Worm (Caenorhabditis elegans): ENCODE results near the gene C50A2.3.
"Not testable (repeated sequence)": the region's sequence is repeated elsewhere in the genome, so short reads cannot be mapped to it uniquely, and the experiment has no call there.

Gene C50A2.3

DNA sequence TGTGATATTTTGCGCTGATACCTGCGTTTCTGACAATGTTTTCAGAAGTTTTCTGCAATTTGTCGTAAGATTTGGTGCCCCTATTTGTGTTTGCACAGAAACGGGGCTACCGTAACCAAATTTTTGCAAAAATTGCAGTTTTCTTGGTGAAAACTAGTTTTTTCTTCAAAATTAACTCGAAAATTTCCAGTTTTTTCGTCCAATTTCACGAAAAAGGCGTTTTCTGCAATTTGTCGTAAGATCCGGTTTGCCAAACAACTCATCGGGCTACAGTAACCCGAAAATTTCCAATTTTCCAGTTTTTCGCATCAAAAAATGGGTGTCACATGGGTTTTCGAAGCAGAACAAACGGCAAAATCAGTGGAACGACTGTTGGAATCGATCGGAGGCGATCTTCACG, 29.7 kb upstream of the C50A2.3 start, which contains the start of gene mdt-20:
mdt-20 (plus strand) TSS at position 301 of the 400 bp plus-strand sequence.
- TF ChIP-seq D2030.7 (GFP tag; IDR thresholded peaks at IDR 0.05); unc-130 (GFP tag; optimal IDR thresholded peaks at IDR 0.05); rec-8 (tag; optimal IDR thresholded peaks at IDR 0.05): not testable (repeated sequence)

DNA sequence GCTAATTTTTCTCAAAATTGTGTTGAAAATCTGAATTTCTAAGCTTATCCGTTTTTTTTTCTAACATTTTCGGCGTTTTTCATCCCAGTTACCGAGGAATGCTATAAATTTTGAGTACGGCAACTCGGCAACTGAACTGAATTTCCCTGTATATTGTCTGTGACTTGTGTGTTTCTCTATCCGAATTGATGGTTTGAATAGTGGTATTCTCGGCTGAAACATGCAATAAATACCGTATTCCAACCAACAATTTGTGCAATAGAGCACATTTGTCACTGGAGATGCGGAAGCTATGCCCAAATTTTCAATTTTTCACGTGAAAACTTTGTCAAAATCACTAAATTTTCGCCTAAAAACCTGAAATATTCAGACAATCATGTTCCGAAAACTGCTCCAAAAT, 24.5 kb upstream of the C50A2.3 start, which contains the start of gene rmif-2:
rmif-2 (plus strand) TSS at position 301 of the 400 bp plus-strand sequence.
- not testable (repeated sequence) for TF ChIP-seq cebp-2 (GFP tag; IDR thresholded peaks at IDR 0.05); him-1 (tag; optimal IDR thresholded peaks at IDR 0.05); unc-130 (GFP tag; optimal IDR thresholded peaks at IDR 0.05)

DNA sequence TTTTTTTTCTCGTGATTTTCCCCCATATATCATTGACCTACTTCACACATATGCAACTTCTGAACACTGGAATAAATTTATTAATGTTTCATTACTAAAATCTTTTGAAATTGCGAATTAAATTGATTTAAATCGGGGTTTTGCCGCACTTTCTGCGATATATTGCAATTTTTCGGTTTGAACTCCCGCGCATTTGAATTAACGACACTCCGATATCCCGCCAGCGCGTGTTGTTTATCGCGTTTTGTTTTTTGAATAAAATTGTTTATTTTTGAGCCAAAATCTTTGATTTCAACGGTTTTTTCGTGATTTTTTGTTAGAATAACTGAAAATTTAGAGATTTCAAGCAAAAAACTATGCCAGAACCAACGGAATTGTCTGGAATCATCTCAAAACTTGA, 19.9 kb upstream of the C50A2.3 start, which contains the start of gene Y104H12D.2:
Y104H12D.2 (plus strand) TSS at position 340 of the 400 bp plus-strand sequence.
- TF ChIP-seq madf-3 (GFP tag; IDR thresholded peaks at IDR 0.05) (no peak), lsy-27 (tag; optimal IDR thresholded peaks at IDR 0.05; ENCODE audit: borderline replicate concordance, insufficient read depth) (no peak), snpc-4 (GFP tag; optimal IDR thresholded peaks at IDR 0.05) (no peak), snpc-4 (tag; optimal IDR thresholded peaks at IDR 0.05) (peak in 1 of 4 experiments; percentile 42), D2030.7 (GFP tag; IDR thresholded peaks at IDR 0.05) (no peak), B0261.1 (tag; optimal IDR thresholded peaks at IDR 0.05) (no peak), him-1 (tag; optimal IDR thresholded peaks at IDR 0.05) (no peak), bed-2 (GFP tag; IDR thresholded peaks at IDR 0.05) (no peak), efl-1 (GFP tag; optimal IDR thresholded peaks at IDR 0.05) (peak; percentile 69), ceh-100 (GFP tag; IDR thresholded peaks at IDR 0.05) (no peak), lin-54 (GFP tag; optimal IDR thresholded peaks at IDR 0.05) (peak; percentile 82), ccch-3 (GFP tag; optimal IDR thresholded peaks at IDR 0.05) (no peak), rcor-1 (GFP tag; IDR thresholded peaks at IDR 0.05) (0 out of 2 replicates have a peak, but pooled peaks have one; percentile 39), aptf-3 (GFP tag; IDR thresholded peaks at IDR 0.05) (no peak), tbx-9 (tag; optimal IDR thresholded peaks at IDR 0.05; ENCODE audit: borderline replicate concordance) (no peak), akir-1 (GFP tag; optimal IDR thresholded peaks at IDR 0.05) (no peak), F37B4.10 (GFP tag; IDR thresholded peaks at IDR 0.05) (no peak), egrh-3 (GFP tag; IDR thresholded peaks at IDR 0.05) (no peak), nhr-179 (tag; optimal IDR thresholded peaks at IDR 0.05) (no peak), B0035.1 (tag; optimal IDR thresholded peaks at IDR 0.05) (no peak), dox-1 (GFP tag; IDR thresholded peaks at IDR 0.05) (no peak), cebp-1 (GFP tag; IDR thresholded peaks at IDR 0.05) (no peak), cebp-1 (tag; optimal IDR thresholded peaks at IDR 0.05) (peak; percentile 20), hmg-1.2 (GFP tag; IDR thresholded peaks at IDR 0.05) (peak; percentile 28; the same call in 1 of the 2 replicates), attf-3 (GFP tag; conservative IDR thresholded peaks at IDR 0.05) (peak; percentile 97), dpl-1 (GFP tag; optimal IDR thresholded peaks at IDR 0.05) (peak; percentile 55), B0019.2 (GFP tag; conservative IDR thresholded peaks at IDR 0.05) (0 out of 2 replicates have a peak, but pooled peaks have one; percentile 15), lin-35 (GFP tag; optimal IDR thresholded peaks at IDR 0.05) (peak in 1 of 3 experiments; percentile 88), ztf-26 (tag; optimal IDR thresholded peaks at IDR 0.05) (no peak), atf-7 (tag; optimal IDR thresholded peaks at IDR 0.05) (no peak), F33H1.4 (GFP tag; IDR thresholded peaks at IDR 0.05) (no peak), rpc-1 (optimal IDR thresholded peaks at IDR 0.05) (no peak), rpc-1 (tag; optimal IDR thresholded peaks at IDR 0.05) (no peak), Y53F4B.3 (GFP tag; IDR thresholded peaks at IDR 0.05) (no peak), madf-6 (GFP tag; IDR thresholded peaks at IDR 0.05) (peak; percentile 59; the same call in 1 of the 2 replicates), mel-28 (tag; optimal IDR thresholded peaks at IDR 0.05; ENCODE audit: borderline replicate concordance) (no peak), ztf-6 (GFP tag; IDR thresholded peaks at IDR 0.05) (no peak)
